Worm (Caenorhabditis elegans) whole organism, midembryonic: Measurements from ENCODE around the gene clec-10.

Experiments used
- klf-2 ChIP-seq: fragments of 200-800 bp; sonication (Bioruptor generic); conservative IDR thresholded peaks from 2 replicates; pipeline ENCODE4 v1.3.6; 2022; ENCODE audit warnings: missing genetic modification reagents, missing genetic modification characterization, missing compliant biosample characterization
- ztf-29 ChIP-seq: fragments of 200-800 bp; sonication (Bioruptor generic); IDR thresholded peaks from 2 replicates; pipeline ENCODE4 v1.3.6; 2022; ENCODE audit warnings: missing genetic modification reagents, missing genetic modification characterization, missing compliant biosample characterization

- TF ChIP-seq klf-2 (no peak), ztf-29 (no peak)
Measured at ce11 chrII:374950-375349, 27.5 kb upstream of the clec-10 start, which contains the start of gene C03H5.4.
